Worm (Caenorhabditis elegans): ENCODE data around the gene eif-2Bdelta.

DNA sequence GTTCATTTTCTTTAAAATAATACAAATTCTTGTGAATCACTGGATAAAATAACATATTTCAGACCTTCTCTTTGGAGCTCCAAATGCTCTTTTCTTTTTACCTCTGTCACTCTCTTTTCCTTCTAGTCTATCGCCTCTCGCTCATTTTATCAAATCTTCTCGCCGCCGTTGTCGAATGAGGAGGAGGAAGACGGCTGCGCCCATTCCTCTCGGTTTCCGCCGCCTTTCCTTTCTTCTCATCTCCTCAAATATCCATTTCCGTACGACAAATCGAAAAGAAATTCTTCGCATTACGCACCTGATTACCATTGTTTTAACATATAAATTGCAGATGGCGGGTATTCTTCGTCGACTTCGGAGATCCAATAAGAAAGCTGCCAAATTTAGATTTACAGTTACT, 36.7 kb downstream of the eif-2Bdelta start, which contains the start of gene ehbp-1:
- no peak for TF ChIP-seq nhr-6 (tag; optimal IDR thresholded peaks at IDR 0.05)
- no peak for TF ChIP-seq fkh-10 (GFP tag; optimal IDR thresholded peaks at IDR 0.05)
- TF ChIP-seq ces-1 (GFP tag; optimal IDR thresholded peaks at IDR 0.05), result peak; percentile 26
